Fruit fly (Drosophila melanogaster) whole organism, embryonic: Measurements from ENCODE around the gene Arp8.

Source experiments
- Ada2b ChIP-seq: fragments of 200-800 bp; sonication (Bioruptor generic); IDR thresholded peaks from 2 replicates; pipeline ENCODE4 v1.3.6; 2022; ENCODE audit warnings: missing biosample characterization, missing genetic modification characterization
- Atf-2 ChIP-seq: fragments of 200-800 bp; sonication (Bioruptor generic); optimal IDR thresholded peaks from 2 replicates; lab custom pipeline; 2016; ENCODE audit warnings: missing biosample characterization, missing genetic modification characterization
- BtbVII ChIP-seq: fragments of 200-800 bp; sonication (Bioruptor generic); optimal IDR thresholded peaks from 3 replicates; lab custom pipeline; 2017; ENCODE audit warnings: missing biosample characterization, mild to moderate bottlenecking, missing genetic modification characterization
- CG10209 ChIP-seq: fragments of 200-800 bp; sonication (Bioruptor generic); optimal IDR thresholded peaks from 3 replicates; lab custom pipeline; 2017; ENCODE audit warnings: missing biosample characterization, mild to moderate bottlenecking, missing genetic modification characterization, missing genetic modification reagents
- CG10366 ChIP-seq: fragments of 200-800 bp; sonication (Bioruptor generic); IDR thresholded peaks from 2 replicates; pipeline ENCODE4 v1.3.6; 2022; ENCODE audit warnings: missing biosample characterization, missing genetic modification characterization
- CG10959 ChIP-seq: fragments of 200-800 bp; sonication (Bioruptor generic); IDR thresholded peaks from 2 replicates; pipeline ENCODE4 v1.3.6; 2022; ENCODE audit warnings: missing biosample characterization, missing genetic modification characterization
- CG11456 ChIP-seq: fragments of 200-800 bp; sonication (Bioruptor generic); IDR thresholded peaks from 3 replicates; pipeline ENCODE4 v1.3.6; 2022; ENCODE audit warnings: missing biosample characterization, missing genetic modification characterization
- CG14050 ChIP-seq: fragments of 200-800 bp; sonication (Bioruptor generic); IDR thresholded peaks from 3 replicates; pipeline ENCODE4 v1.3.6; 2022; ENCODE audit warnings: missing biosample characterization, missing genetic modification characterization
- CG15269 ChIP-seq: fragments of 200-800 bp; sonication (Bioruptor generic); optimal IDR thresholded peaks from 2 replicates; lab custom pipeline; 2018; ENCODE audit warnings: missing biosample characterization, mild to moderate bottlenecking, missing genetic modification characterization, moderate library complexity
- CG17385 ChIP-seq: fragments of 200-800 bp; sonication (Bioruptor generic); optimal IDR thresholded peaks from 3 replicates; lab custom pipeline; 2018; ENCODE audit warnings: missing biosample characterization, mild to moderate bottlenecking, missing genetic modification characterization
- CG18262 ChIP-seq: fragments of 200-800 bp; optimal IDR thresholded peaks from 3 replicates; lab custom pipeline; 2019; ENCODE audit warnings: missing biosample characterization, mild to moderate bottlenecking, missing genetic modification characterization, moderate library complexity
- CG2199 ChIP-seq: fragments of 200-800 bp; sonication (Bioruptor generic); IDR thresholded peaks from 3 replicates; pipeline ENCODE4 v1.3.6; 2022; ENCODE audit warnings: missing biosample characterization, missing genetic modification characterization
- CG31441 ChIP-seq: fragments of 200-800 bp; sonication (Bioruptor generic); IDR thresholded peaks from 2 replicates; pipeline ENCODE4 v1.3.6; 2022; ENCODE audit warnings: missing biosample characterization, missing genetic modification characterization
- CG6272 ChIP-seq: fragments of 200-800 bp; sonication (Bioruptor generic); IDR thresholded peaks from 2 replicates; pipeline ENCODE4 v1.3.6; 2022; ENCODE audit warnings: missing biosample characterization, missing genetic modification characterization
- CG7372 ChIP-seq: fragments of 200-800 bp; sonication (Bioruptor generic); IDR thresholded peaks from 2 replicates; pipeline ENCODE4 v1.3.6; 2022; ENCODE audit warnings: missing biosample characterization, missing genetic modification characterization
- CG7928 ChIP-seq: fragments of 200-800 bp; sonication (Bioruptor generic); optimal IDR thresholded peaks from 2 replicates; lab custom pipeline; 2017; ENCODE audit warnings: missing biosample characterization, mild to moderate bottlenecking, missing genetic modification characterization
- CG8924 ChIP-seq: fragments of 200-800 bp; optimal IDR thresholded peaks from 3 replicates; lab custom pipeline; 2019; ENCODE audit warnings: missing biosample characterization, mild to moderate bottlenecking, missing genetic modification characterization, moderate library complexity
- CG9215 ChIP-seq: fragments of 200-800 bp; sonication (Bioruptor generic); IDR thresholded peaks from 2 replicates; pipeline ENCODE4 v1.3.6; 2022; ENCODE audit warnings: missing biosample characterization, missing genetic modification characterization
- CHES-1-like ChIP-seq: fragments of 200-800 bp; sonication (Bioruptor generic); optimal IDR thresholded peaks from 2 replicates; lab custom pipeline; 2016; ENCODE audit warnings: missing biosample characterization, missing genetic modification characterization
- Ets65A ChIP-seq: fragments of 200-800 bp; sonication (Bioruptor generic); peaks from one replicate; lab custom pipeline; 2016; ENCODE audit warnings: missing biosample characterization, missing genetic modification characterization
- H2.0 ChIP-seq: fragments of 200-800 bp; sonication (Bioruptor generic); IDR thresholded peaks from 2 replicates; pipeline ENCODE4 v1.3.6; 2022; ENCODE audit warnings: missing biosample characterization, missing genetic modification characterization
- HHEX ChIP-seq: fragments of 200-800 bp; sonication (Bioruptor generic); optimal IDR thresholded peaks from 3 replicates; lab custom pipeline; 2017; ENCODE audit warnings: missing biosample characterization, mild to moderate bottlenecking, missing genetic modification characterization, missing genetic modification reagents
- Hr3 ChIP-seq: fragments of 200-800 bp; sonication (Bioruptor generic); optimal IDR thresholded peaks from 3 replicates; lab custom pipeline; 2016; ENCODE audit warnings: missing biosample characterization, missing genetic modification characterization
- Lhr ChIP-seq: fragments of 200-800 bp; sonication (Bioruptor generic); optimal IDR thresholded peaks from 3 replicates; lab custom pipeline; 2017; ENCODE audit warnings: mild to moderate bottlenecking, missing biosample characterization, missing genetic modification reagents, missing genetic modification characterization
- NFAT ChIP-seq: fragments of 200-800 bp; sonication (Bioruptor generic); IDR thresholded peaks from 2 replicates; pipeline ENCODE4 v1.3.6; 2022; ENCODE audit warnings: missing biosample characterization, missing genetic modification characterization
- Pdp1 ChIP-seq, 2 experiments: fragments of 200-800 bp; sonication (Bioruptor generic); optimal IDR thresholded peaks; 3 replicates each; lab custom pipeline; 2016; ENCODE audit warnings: missing biosample characterization in 2 of 2, missing genetic modification characterization in 2 of 2, mild to moderate bottlenecking in 1 of 2, moderate library complexity in 1 of 2
- Sox102F ChIP-seq: fragments of 200-800 bp; sonication (Bioruptor generic); optimal IDR thresholded peaks from 2 replicates; lab custom pipeline; 2018; ENCODE audit warnings: missing biosample characterization, mild to moderate bottlenecking, missing genetic modification characterization, moderate library complexity
- Xbp1 ChIP-seq: fragments of 200-800 bp; sonication (Bioruptor generic); optimal IDR thresholded peaks from 3 replicates; lab custom pipeline; 2016; ENCODE audit warnings: missing biosample characterization, mild to moderate bottlenecking, missing genetic modification characterization
- al ChIP-seq: fragments of 200-800 bp; sonication (Bioruptor generic); IDR thresholded peaks from 2 replicates; pipeline ENCODE4 v1.3.6; 2022; ENCODE audit warnings: missing biosample characterization, missing genetic modification characterization
- bcd ChIP-seq: fragments of 200-800 bp; sonication (Bioruptor generic); optimal IDR thresholded peaks from 2 replicates; lab custom pipeline; 2017; ENCODE audit warnings: missing biosample characterization, mild to moderate bottlenecking, missing genetic modification characterization
- cg ChIP-seq: fragments of 200-800 bp; sonication (Bioruptor generic); optimal IDR thresholded peaks from 3 replicates; lab custom pipeline; 2019; ENCODE audit warnings: missing biosample characterization, mild to moderate bottlenecking, missing genetic modification characterization, moderate library complexity
- danr ChIP-seq: fragments of 200-800 bp; sonication (Bioruptor generic); IDR thresholded peaks from 2 replicates; pipeline ENCODE4 v1.3.6; 2022; ENCODE audit warnings: missing biosample characterization, missing genetic modification characterization
- ems ChIP-seq: fragments of 200-800 bp; sonication (Bioruptor generic); optimal IDR thresholded peaks from 3 replicates; lab custom pipeline; 2016; ENCODE audit warnings: missing biosample characterization, missing genetic modification characterization
- jumu ChIP-seq: fragments of 200-800 bp; sonication (Bioruptor generic); optimal IDR thresholded peaks from 3 replicates; lab custom pipeline; 2016; ENCODE audit warnings: missing biosample characterization, missing genetic modification characterization
- lbe ChIP-seq: fragments of 200-800 bp; sonication (Bioruptor generic); optimal IDR thresholded peaks from 2 replicates; lab custom pipeline; 2016; ENCODE audit warnings: missing biosample characterization, mild to moderate bottlenecking, missing genetic modification characterization
- lmd ChIP-seq: fragments of 200-800 bp; sonication (Bioruptor generic); IDR thresholded peaks from 2 replicates; pipeline ENCODE4 v1.3.6; 2022; ENCODE audit warnings: missing biosample characterization, missing genetic modification characterization
- mam ChIP-seq: fragments of 200-800 bp; sonication (Bioruptor generic); optimal IDR thresholded peaks from 3 replicates; lab custom pipeline; 2016; ENCODE audit warnings: missing biosample characterization, missing genetic modification characterization
- peb ChIP-seq: fragments of 200-800 bp; sonication (Bioruptor generic); IDR thresholded peaks from 2 replicates; pipeline ENCODE4 v1.3.6; 2022; ENCODE audit warnings: missing biosample characterization, missing genetic modification characterization
- pfk ChIP-seq: fragments of 200-800 bp; sonication (Bioruptor generic); optimal IDR thresholded peaks from 2 replicates; lab custom pipeline; 2018; ENCODE audit warnings: missing biosample characterization, mild to moderate bottlenecking, missing genetic modification characterization, moderate library complexity
- pzg ChIP-seq: fragments of 200-800 bp; sonication (Bioruptor generic); optimal IDR thresholded peaks from 3 replicates; lab custom pipeline; 2018; ENCODE audit warnings: missing biosample characterization, mild to moderate bottlenecking, missing genetic modification characterization, moderate library complexity
- rib ChIP-seq: fragments of 200-800 bp; sonication (Bioruptor generic); IDR thresholded peaks from 2 replicates; pipeline ENCODE4 v1.3.6; 2022; ENCODE audit warnings: missing biosample characterization, missing genetic modification characterization
- row ChIP-seq: fragments of 200-800 bp; sonication (Bioruptor generic); IDR thresholded peaks from 3 replicates; pipeline ENCODE4 v1.3.6; 2022; ENCODE audit warnings: missing biosample characterization, missing genetic modification characterization
- sens ChIP-seq: fragments of 200-800 bp; sonication (Bioruptor generic); peaks from one replicate; lab custom pipeline; 2016; ENCODE audit warnings: missing biosample characterization, missing genetic modification characterization
- slbo ChIP-seq: fragments of 200-800 bp; sonication (Bioruptor generic); IDR thresholded peaks from 2 replicates; pipeline ENCODE4 v1.3.6; 2022; ENCODE audit warnings: missing biosample characterization, missing genetic modification characterization
- stwl ChIP-seq: fragments of 200-800 bp; sonication (Bioruptor generic); optimal IDR thresholded peaks from 3 replicates; lab custom pipeline; 2018; ENCODE audit warnings: missing biosample characterization, mild to moderate bottlenecking, missing genetic modification characterization, moderate library complexity
- sug ChIP-seq: fragments of 200-800 bp; optimal IDR thresholded peaks from 2 replicates; lab custom pipeline; 2019; ENCODE audit warnings: missing biosample characterization, mild to moderate bottlenecking, missing genetic modification characterization, moderate library complexity
- tio ChIP-seq: fragments of 200-800 bp; sonication (Bioruptor generic); optimal IDR thresholded peaks from 2 replicates; lab custom pipeline; 2017; ENCODE audit warnings: missing biosample characterization, missing genetic modification characterization, inconsistent platforms
- usp ChIP-seq: fragments of >200 bp; optimal IDR thresholded peaks from 2 replicates; lab custom pipeline; 2017; ENCODE audit warnings: missing biosample characterization, missing genetic modification characterization
- wek ChIP-seq: fragments of 200-800 bp; sonication (Bioruptor generic); optimal IDR thresholded peaks from 3 replicates; lab custom pipeline; 2018; ENCODE audit warnings: missing biosample characterization, mild to moderate bottlenecking, missing genetic modification characterization, moderate library complexity

The Arp8 gene

DNA sequence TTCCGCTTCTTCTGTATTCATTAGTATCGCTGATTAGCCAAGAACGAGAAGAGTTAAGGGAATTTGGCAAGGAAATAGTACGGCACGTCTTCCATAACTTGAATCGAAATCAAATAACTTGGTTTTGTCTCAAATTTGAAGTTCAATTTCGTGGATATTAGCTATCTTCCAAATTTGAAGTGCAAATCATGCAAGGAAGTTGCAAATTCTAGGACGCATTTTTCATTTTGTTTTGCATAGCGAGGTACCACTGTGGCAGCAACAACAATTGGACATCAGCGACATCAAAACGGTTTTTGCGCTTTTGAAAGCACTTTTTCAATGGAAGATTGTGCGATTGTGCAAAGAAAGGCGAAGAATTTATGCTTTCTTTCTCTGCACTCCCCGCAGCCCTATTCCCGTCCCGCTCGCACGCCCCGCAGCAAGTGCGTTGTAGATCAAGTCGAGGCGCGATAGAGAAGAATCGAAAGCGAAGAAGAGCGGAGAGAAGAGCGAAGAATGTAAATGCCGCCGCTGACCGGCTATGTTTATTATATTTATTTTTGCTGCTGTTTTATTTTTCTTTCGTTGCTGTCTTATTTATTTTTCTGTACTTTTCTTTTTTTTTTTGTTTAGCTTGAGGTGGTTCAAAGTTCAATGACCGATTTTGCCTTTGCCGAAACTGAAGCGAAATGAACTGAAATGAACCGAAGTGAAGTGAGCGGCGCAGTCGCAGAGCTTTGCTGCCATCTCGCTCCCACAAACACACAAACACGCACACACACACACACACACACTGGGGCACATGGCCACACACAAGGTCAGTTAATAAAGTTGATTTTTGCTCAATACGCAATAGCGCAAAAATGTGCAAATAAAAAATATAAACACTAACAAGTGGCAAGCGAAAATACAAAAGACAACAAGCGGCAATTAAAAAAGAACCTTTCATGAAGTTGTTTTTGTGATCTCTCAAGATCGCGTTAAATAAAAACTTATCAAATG is 20.8 kb upstream of the Arp8 start (continued):
- TF ChIP-seq danr (GFP tag; lab: Robert Waterston, UW) (peak; percentile 36; the same call in 1 of the 2 replicates), CG7372 (no peak), sug (peak; percentile 0), stwl (tag; lab: Kevin White, UChicago) (no peak), H2.0 (GFP tag; lab: Robert Waterston, UW) (0 out of 2 replicates have a peak, but pooled peaks have one; percentile 34), Xbp1 (GFP tag; lab: Kevin White, UChicago) (peak; percentile 58), slbo (GFP tag; lab: Robert Waterston, UW) (peak; percentile 81), tio (GFP tag; lab: Kevin White, UChicago) (peak; percentile 44), cg (GFP tag; lab: Kevin White, UChicago) (peak; percentile 44), CG17385 (GFP tag; lab: Kevin White, UChicago) (peak; percentile 17), rib (GFP tag; lab: Robert Waterston, UW) (0 out of 2 replicates have a peak, but pooled peaks have one; percentile 43), CG10366 (GFP tag; lab: Robert Waterston, UW) (peak; percentile 62), Ets65A (peak; percentile 92), CG15269 (peak; percentile 70), al (GFP tag; lab: Robert Waterston, UW) (peak; percentile 70), CG14050 (GFP tag; lab: Robert Waterston, UW) (peak; percentile 48; the same call in 2 of the 3 replicates), sens (GFP tag; lab: Kevin White, UChicago) (peak; percentile 55), lmd (peak; percentile 71), Sox102F (GFP tag; lab: Kevin White, UChicago) (peak; percentile 68), CG7928 (GFP tag; lab: Kevin White, UChicago) (peak; percentile 25), wek (GFP tag; lab: Kevin White, UChicago) (no peak), CG8924 (tag; lab: Kevin White, UChicago) (peak; percentile 21), mam (GFP tag; lab: Kevin White, UChicago) (peak; percentile 78), pzg (GFP tag; lab: Kevin White, UChicago) (no peak), BtbVII (GFP tag; lab: Kevin White, UChicago) (peak; percentile 6), CG10209 (GFP tag; lab: Kevin White, UChicago) (peak; percentile 49), CHES-1-like (GFP tag; lab: Kevin White, UChicago) (peak; percentile 48), HHEX (GFP tag; lab: Kevin White, UChicago) (peak; percentile 5), NFAT (GFP tag; lab: Robert Waterston, UW) (0 out of 2 replicates have a peak, but pooled peaks have one; percentile 7), CG10959 (GFP tag; lab: Robert Waterston, UW) (no peak), CG9215 (GFP tag; lab: Robert Waterston, UW) (peak; percentile 52), Lhr (GFP tag; lab: Kevin White, UChicago) (no peak), CG18262 (tag; lab: Kevin White, UChicago) (peak; percentile 22), pfk (GFP tag; lab: Kevin White, UChicago) (no peak), CG31441 (GFP tag; lab: Robert Waterston, UW) (peak; percentile 12; the same call in 1 of the 2 replicates), lbe (GFP tag; lab: Kevin White, UChicago) (peak; percentile 31), Hr3 (no peak), row (peak; percentile 64), ems (peak; percentile 23), peb (GFP tag; lab: Robert Waterston, UW) (no peak), Atf-2 (peak; percentile 28), CG6272 (peak; percentile 14; the same call in 1 of the 2 replicates), usp (GFP tag; lab: Kevin White, UChicago) (no peak), Pdp1 (GFP tag; optimal IDR thresholded peaks at IDR 0.05; lab: Kevin White, UChicago) (peak; percentile 31 to 39), CG11456 (GFP tag; lab: Robert Waterston, UW) (0 out of 3 replicates have a peak, but pooled peaks have one; percentile 67), CG2199 (GFP tag; lab: Robert Waterston, UW) (no peak), bcd (GFP tag; lab: Kevin White, UChicago) (peak; percentile 71), Ada2b (GFP tag; lab: Robert Waterston, UW) (peak; percentile 16; the same call in 1 of the 2 replicates), jumu (peak; percentile 28)
